Worm (Caenorhabditis elegans): ENCODE measurements around the gene papl-1.
A peak's percentile ranks its signal among the peaks of the same experiment; 100 is the strongest.

papl-1 gene

DNA sequence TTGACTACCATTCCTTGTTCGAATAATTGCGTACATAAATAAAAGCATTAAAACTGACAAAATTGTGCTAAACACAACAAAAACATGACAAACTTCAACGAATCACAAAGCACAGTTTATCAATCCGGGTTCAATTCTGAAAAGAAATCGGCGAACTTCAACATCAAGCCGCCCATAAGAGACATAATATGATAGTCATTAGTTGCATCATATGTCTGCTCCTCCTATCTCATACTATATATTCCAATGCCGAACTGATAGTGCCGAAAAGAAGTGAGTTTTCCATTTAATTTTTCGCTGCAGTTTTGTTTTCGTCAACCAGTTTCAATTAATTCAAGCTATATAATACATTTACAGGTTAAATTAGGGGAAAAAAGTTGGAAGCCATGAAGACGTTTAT lies 17.9 kb downstream of the papl-1 start, which contains the start of gene hrg-7:
Gene hrg-7 (plus strand): TSS at position 358 of the 400 bp plus-strand sequence.
- no peak for TF ChIP-seq aptf-2 (GFP tag; conservative IDR thresholded peaks at IDR 0.05)
- no peak for TF ChIP-seq Y79H2A.3 (GFP tag; conservative IDR thresholded peaks at IDR 0.05)
- TF ChIP-seq nhr-80 (tag; optimal IDR thresholded peaks at IDR 0.05), result peak; percentile 94

ce11 chrV:12736166-12736753 lies 23.3 kb downstream of the papl-1 start, which contains the start of gene cky-1:
cky-1 (plus strand) TSS chrV:12736703.
- TF ChIP-seq sdz-38 (tag; optimal IDR thresholded peaks at IDR 0.05), result no peak
- no peak for TF ChIP-seq ceh-40 (GFP tag; IDR thresholded peaks at IDR 0.05)
- TF ChIP-seq akir-1 (GFP tag; optimal IDR thresholded peaks at IDR 0.05), result no peak
- TF ChIP-seq nhr-120 (GFP tag; IDR thresholded peaks at IDR 0.05), result no peak
- no peak for TF ChIP-seq unc-62 (GFP tag; optimal IDR thresholded peaks at IDR 0.05)
- no peak for TF ChIP-seq mcd-1 (GFP tag; IDR thresholded peaks at IDR 0.05)
- TF ChIP-seq ztf-6 (GFP tag; IDR thresholded peaks at IDR 0.05), result no peak
- no peak for TF ChIP-seq cebp-2 (GFP tag; IDR thresholded peaks at IDR 0.05)
- no peak for TF ChIP-seq lin-35 (GFP tag; optimal IDR thresholded peaks at IDR 0.05)
- TF ChIP-seq mxl-1 (tag; optimal IDR thresholded peaks at IDR 0.05), result no peak
- no peak for TF ChIP-seq bed-1 (GFP tag; IDR thresholded peaks at IDR 0.05)
- TF ChIP-seq K12H6.12 (tag; optimal IDR thresholded peaks at IDR 0.05), result no peak
- TF ChIP-seq nhr-27 (tag; optimal IDR thresholded peaks at IDR 0.05), result no peak
- no peak for TF ChIP-seq efl-1 (GFP tag; optimal IDR thresholded peaks at IDR 0.05)
- no peak for TF ChIP-seq T26A5.8 (tag; optimal IDR thresholded peaks at IDR 0.05)
- TF ChIP-seq bed-2 (GFP tag; IDR thresholded peaks at IDR 0.05), result no peak

DNA sequence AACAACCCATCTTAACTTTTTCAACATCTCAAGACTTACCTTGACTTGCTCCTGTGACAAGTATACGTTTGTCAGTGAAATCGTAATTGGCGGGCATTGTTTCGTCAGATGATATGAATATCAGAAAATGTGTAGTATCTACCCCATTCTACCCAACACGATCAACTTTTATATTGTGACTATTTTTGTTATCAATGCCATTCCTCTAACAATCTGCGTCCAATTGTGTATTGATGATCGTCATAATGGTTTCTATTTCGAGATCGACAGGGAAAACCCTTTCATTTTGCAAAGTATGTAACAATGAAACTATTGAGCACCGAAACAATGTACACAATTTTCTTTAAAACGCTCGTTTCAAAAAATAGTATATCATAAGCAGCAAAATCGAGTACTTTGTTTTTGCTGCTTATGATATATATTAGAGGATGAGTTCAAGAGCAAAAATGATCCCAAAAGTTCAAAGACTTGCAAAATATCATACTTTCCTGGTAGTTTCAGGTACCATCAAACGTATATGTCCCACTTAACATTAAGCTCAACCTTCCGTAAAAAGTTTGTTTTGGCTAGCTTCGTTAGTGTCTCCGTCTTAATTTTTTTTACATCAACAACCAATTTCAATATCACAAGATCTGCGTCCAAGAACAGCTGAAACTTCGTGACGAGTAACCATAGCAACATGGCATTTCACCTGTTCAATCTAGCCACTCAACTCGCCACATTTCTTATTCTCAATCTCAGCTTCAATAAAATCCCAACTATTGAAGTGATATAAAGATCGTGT lies 25.9 kb downstream of the papl-1 start, which contains the start of the genes dhs-21 and xbx-9:
Gene dhs-21 (minus strand): TSS at position 181 of the 784 bp plus-strand sequence.
Gene xbx-9 (plus strand): TSS at position 734 of the 784 bp plus-strand sequence.
- TF ChIP-seq snpc-4 (GFP tag; optimal IDR thresholded peaks at IDR 0.05) (no peak), snpc-4 (tag; optimal IDR thresholded peaks at IDR 0.05) (no peak), T07F8.4 (tag; optimal IDR thresholded peaks at IDR 0.05) (no peak), nhr-80 (tag; optimal IDR thresholded peaks at IDR 0.05) (peak; percentile 70), ztf-6 (GFP tag; IDR thresholded peaks at IDR 0.05) (no peak), ceh-79 (tag; optimal IDR thresholded peaks at IDR 0.05) (no peak), zfh-2 (GFP tag; conservative IDR thresholded peaks at IDR 0.05) (no peak), madf-6 (GFP tag; IDR thresholded peaks at IDR 0.05) (no peak), lsl-1 (GFP tag; optimal IDR thresholded peaks at IDR 0.05) (no peak), tlf-1 (GFP tag; optimal IDR thresholded peaks at IDR 0.05) (no peak)

- TF ChIP-seq hlh-12 (tag; optimal IDR thresholded peaks at IDR 0.05), result no peak
- no peak for TF ChIP-seq ceh-58 (GFP tag; IDR thresholded peaks at IDR 0.05)
- no peak for TF ChIP-seq dox-1 (GFP tag; IDR thresholded peaks at IDR 0.05)
- no peak for TF ChIP-seq ZK185.1 (tag; optimal IDR thresholded peaks at IDR 0.05; ENCODE audit: poor library complexity, severe bottlenecking)
- TF ChIP-seq nhr-80 (tag; optimal IDR thresholded peaks at IDR 0.05), result peak; percentile 5
- TF ChIP-seq nhr-179 (tag; optimal IDR thresholded peaks at IDR 0.05), result no peak
- no peak for TF ChIP-seq F52B5.7 (tag; optimal IDR thresholded peaks at IDR 0.05)
Observed at ce11 chrV:12732734-12733133, 26.8 kb downstream of the papl-1 start.

Measured in whole organism, young adult.